Worm (Caenorhabditis elegans): ENCODE results near the gene C14B9.3.

The C14B9.3 gene

DNA sequence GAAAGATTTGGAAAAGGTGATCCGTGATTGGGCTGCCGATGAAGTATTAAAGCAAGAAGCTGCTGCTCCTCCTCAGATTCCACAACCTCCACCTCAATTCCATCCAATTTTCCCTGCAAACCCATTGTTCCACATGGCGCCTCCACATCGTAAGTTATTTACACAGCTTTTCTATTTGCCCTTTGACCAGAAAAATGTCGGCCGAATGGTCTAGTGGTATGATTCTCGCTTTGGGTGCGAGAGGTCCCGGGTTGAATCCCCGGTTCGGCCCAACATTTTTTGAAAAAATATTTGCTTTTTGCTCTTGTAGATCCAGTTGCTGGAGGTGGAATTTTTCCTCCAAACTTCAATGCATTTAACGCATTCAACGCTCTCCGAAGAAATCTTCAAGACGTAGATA lies 39.4 kb upstream of the C14B9.3 start:
- no peak for TF ChIP-seq nhr-77 (tag; optimal IDR thresholded peaks at IDR 0.05)
- no peak for TF ChIP-seq sem-4 (tag; optimal IDR thresholded peaks at IDR 0.05)
- TF ChIP-seq nhr-129 (tag; optimal IDR thresholded peaks at IDR 0.05) = peak; percentile 6
- TF ChIP-seq snpc-4 (tag; optimal IDR thresholded peaks at IDR 0.05) = peak; percentile 38
- no peak for TF ChIP-seq peb-1 (tag; optimal IDR thresholded peaks at IDR 0.05)
- TF ChIP-seq sma-9 (GFP tag; optimal IDR thresholded peaks at IDR 0.05) = no peak
- TF ChIP-seq sma-9 (tag; optimal IDR thresholded peaks at IDR 0.05) = no peak

DNA sequence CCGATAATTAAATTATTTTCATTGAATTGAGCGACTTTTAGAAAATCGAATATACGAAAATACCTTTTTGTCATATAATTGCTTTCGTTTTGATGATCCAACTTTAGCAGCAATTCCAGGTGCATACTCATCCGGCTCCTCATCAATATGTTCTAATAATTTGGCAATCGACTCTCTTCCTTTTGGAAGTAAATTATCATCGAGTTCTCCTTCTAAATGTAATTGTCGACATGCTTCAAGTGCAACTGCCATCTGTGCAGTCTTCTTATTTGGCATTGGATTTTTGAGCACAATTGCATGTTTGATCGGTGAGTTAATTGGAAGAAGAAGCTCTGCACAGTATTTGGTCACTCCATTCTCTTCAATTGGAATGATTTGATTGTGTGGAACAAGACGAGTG lies 31.4 kb upstream of the C14B9.3 start:
- no peak for TF ChIP-seq nhr-77 (tag; optimal IDR thresholded peaks at IDR 0.05)
- TF ChIP-seq blmp-1 (tag; optimal IDR thresholded peaks at IDR 0.05; ENCODE audit: insufficient read depth) = no peak
- TF ChIP-seq ztf-4 (tag; optimal IDR thresholded peaks at IDR 0.05) = no peak
- no peak for TF ChIP-seq lsy-2 (tag; optimal IDR thresholded peaks at IDR 0.05)
- TF ChIP-seq ztf-11 (tag; optimal IDR thresholded peaks at IDR 0.05) = no peak
- no peak for TF ChIP-seq elt-1 (tag; optimal IDR thresholded peaks at IDR 0.05)
- TF ChIP-seq egl-27 (tag; optimal IDR thresholded peaks at IDR 0.05) = no peak
- no peak for TF ChIP-seq nhr-23 (tag; optimal IDR thresholded peaks at IDR 0.05)
- TF ChIP-seq aly-2 (tag; optimal IDR thresholded peaks at IDR 0.05) = no peak
- TF ChIP-seq nhr-129 (tag; optimal IDR thresholded peaks at IDR 0.05) = no peak

DNA sequence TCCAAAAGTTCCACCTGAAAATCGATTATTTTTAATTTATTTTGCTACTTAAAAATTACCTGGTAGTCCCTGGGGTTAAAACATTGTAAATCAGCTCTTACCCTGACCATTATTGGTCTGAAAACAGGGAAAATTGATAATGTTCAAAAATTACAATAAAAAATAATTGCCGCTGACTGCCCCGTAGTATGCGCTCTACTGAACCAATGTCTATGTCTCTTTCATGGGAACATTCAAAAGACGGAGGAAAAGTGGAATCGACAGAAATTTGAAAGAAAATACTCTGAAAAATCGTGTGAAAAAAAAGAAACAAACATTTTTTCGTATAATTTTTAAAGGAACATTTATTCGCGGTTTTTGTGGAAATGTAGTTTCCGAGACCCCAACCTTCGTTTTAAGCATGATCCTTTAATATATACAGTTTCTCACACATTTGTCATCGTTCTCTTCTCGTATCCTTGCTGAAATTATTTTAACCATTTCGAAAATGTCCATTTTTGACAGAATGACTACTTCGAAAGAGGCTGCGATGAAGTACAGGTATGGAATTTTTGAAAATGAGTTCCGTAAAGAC lies 28.3 kb upstream of the C14B9.3 start, which contains the start of the genes dcr-1 and apc-2:
dcr-1 (minus strand) TSS at position 117 of the 574 bp plus-strand sequence.
apc-2 (plus strand) TSS at position 465 of the 574 bp plus-strand sequence.
- no peak for TF ChIP-seq ztf-11 (tag; optimal IDR thresholded peaks at IDR 0.05)
- TF ChIP-seq mbf-1 (tag; optimal IDR thresholded peaks at IDR 0.05) = no peak
- TF ChIP-seq ama-1 (optimal IDR thresholded peaks at IDR 0.05) = no peak
- TF ChIP-seq sem-4 (tag; optimal IDR thresholded peaks at IDR 0.05) = no peak
- no peak for TF ChIP-seq C34F6.9 (tag; optimal IDR thresholded peaks at IDR 0.05)
- TF ChIP-seq sma-3 (GFP tag; optimal IDR thresholded peaks at IDR 0.05) = no peak
- TF ChIP-seq gmeb-1 (tag; optimal IDR thresholded peaks at IDR 0.05) = no peak
- TF ChIP-seq fos-1 (tag; optimal IDR thresholded peaks at IDR 0.05) = no peak
- TF ChIP-seq nhr-10 (tag; optimal IDR thresholded peaks at IDR 0.05) = no peak
- TF ChIP-seq mab-5 (tag; optimal IDR thresholded peaks at IDR 0.05) = no peak
- TF ChIP-seq R02D3.7 (tag; optimal IDR thresholded peaks at IDR 0.05) = no peak
- no peak for TF ChIP-seq nhr-21 (tag; optimal IDR thresholded peaks at IDR 0.05)
- TF ChIP-seq nhr-25 (tag; optimal IDR thresholded peaks at IDR 0.05) = no peak
- TF ChIP-seq unc-39 (tag; optimal IDR thresholded peaks at IDR 0.05) = no peak
- no peak for TF ChIP-seq ztf-1 (GFP tag; conservative IDR thresholded peaks at IDR 0.05)

DNA sequence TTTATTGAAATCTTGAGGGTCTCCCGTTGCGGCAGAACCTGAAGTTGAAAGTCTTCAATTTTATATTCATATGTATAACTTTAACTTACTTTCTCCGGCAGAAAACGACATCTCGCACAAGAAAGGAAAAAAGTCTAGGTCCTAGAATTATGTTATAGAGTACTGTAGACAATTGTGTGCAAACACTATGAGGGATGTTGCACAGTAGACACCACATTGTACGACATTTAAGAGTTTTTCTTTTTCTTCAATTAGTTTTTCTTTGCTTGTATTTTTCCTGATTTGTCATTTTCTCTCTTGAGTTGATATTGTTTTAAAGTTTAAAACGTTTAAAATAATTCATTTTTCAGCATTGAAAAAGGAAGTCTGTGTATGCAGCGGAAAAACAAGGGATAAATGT lies 23.2 kb upstream of the C14B9.3 start, which contains the start of the genes K06H7.7 and grp-1:
K06H7.7 (minus strand) TSS at position 121 of the 400 bp plus-strand sequence.
grp-1 (plus strand) TSS at position 351 of the 400 bp plus-strand sequence.
- TF ChIP-seq sma-3 (GFP tag; optimal IDR thresholded peaks at IDR 0.05) (peak; percentile 37), nhr-12 (tag; optimal IDR thresholded peaks at IDR 0.05) (no peak), nhr-10 (tag; optimal IDR thresholded peaks at IDR 0.05) (no peak), unc-39 (tag; optimal IDR thresholded peaks at IDR 0.05) (no peak), nhr-23 (tag; optimal IDR thresholded peaks at IDR 0.05) (no peak), lin-11 (tag; optimal IDR thresholded peaks at IDR 0.05) (no peak), ztf-11 (tag; optimal IDR thresholded peaks at IDR 0.05) (no peak), mbf-1 (tag; optimal IDR thresholded peaks at IDR 0.05) (no peak), ZK546.5 (tag; optimal IDR thresholded peaks at IDR 0.05) (no peak), alr-1 (tag; optimal IDR thresholded peaks at IDR 0.05) (no peak), C34F6.9 (tag; optimal IDR thresholded peaks at IDR 0.05) (peak; percentile 84), blmp-1 (tag; optimal IDR thresholded peaks at IDR 0.05; ENCODE audit: insufficient read depth) (no peak), nhr-77 (tag; optimal IDR thresholded peaks at IDR 0.05) (no peak), aly-2 (tag; optimal IDR thresholded peaks at IDR 0.05) (no peak), Y55F3AM.14 (GFP tag; optimal IDR thresholded peaks at IDR 0.05) (no peak), nhr-6 (tag; optimal IDR thresholded peaks at IDR 0.05) (no peak), nhr-11 (tag; optimal IDR thresholded peaks at IDR 0.05) (no peak), unc-62 (GFP tag; optimal IDR thresholded peaks at IDR 0.05) (no peak), peb-1 (tag; optimal IDR thresholded peaks at IDR 0.05) (no peak), elt-3 (tag; optimal IDR thresholded peaks at IDR 0.05) (no peak), mdl-1 (tag; optimal IDR thresholded peaks at IDR 0.05) (no peak), sem-4 (tag; optimal IDR thresholded peaks at IDR 0.05) (no peak), snpc-4 (tag; optimal IDR thresholded peaks at IDR 0.05) (peak; percentile 16), crh-2 (tag; optimal IDR thresholded peaks at IDR 0.05) (peak; percentile 35), ceh-16 (tag; optimal IDR thresholded peaks at IDR 0.05) (no peak), unc-55 (GFP tag; optimal IDR thresholded peaks at IDR 0.05) (peak; percentile 87), ztf-4 (tag; optimal IDR thresholded peaks at IDR 0.05) (no peak), skn-1 (tag; optimal IDR thresholded peaks at IDR 0.05) (no peak), nhr-25 (tag; optimal IDR thresholded peaks at IDR 0.05) (peak; percentile 46), lin-13 (GFP tag; optimal IDR thresholded peaks at IDR 0.05) (no peak), elt-1 (tag; optimal IDR thresholded peaks at IDR 0.05) (no peak), fos-1 (tag; optimal IDR thresholded peaks at IDR 0.05) (peak; percentile 27), lsy-2 (tag; optimal IDR thresholded peaks at IDR 0.05) (peak; percentile 96 to 99), R02D3.7 (tag; optimal IDR thresholded peaks at IDR 0.05) (no peak), zag-1 (tag; optimal IDR thresholded peaks at IDR 0.05) (peak; percentile 11), dmd-4 (tag; optimal IDR thresholded peaks at IDR 0.05) (no peak), gmeb-1 (tag; optimal IDR thresholded peaks at IDR 0.05) (peak; percentile 74), egl-27 (tag; optimal IDR thresholded peaks at IDR 0.05) (no peak), ama-1 (optimal IDR thresholded peaks at IDR 0.05) (no peak)
